Worm (Caenorhabditis elegans) whole organism, early embryonic: ENCODE results near the gene btb-17.

Experiments
- B0310.2 ChIP-seq: sonication (generic microtip); optimal IDR thresholded peaks from 2 replicates; lab custom pipeline; 2016; ENCODE audit warnings: mild to moderate bottlenecking, missing genetic modification characterization, missing compliant biosample characterization
- F13C5.2 ChIP-seq: sonication (generic microtip); optimal IDR thresholded peaks from 2 replicates; lab custom pipeline; 2017; ENCODE audit warnings: mild to moderate bottlenecking, missing genetic modification characterization, inconsistent platforms, missing compliant biosample characterization
- aly-1 ChIP-seq: sonication (generic microtip); optimal IDR thresholded peaks from 2 replicates; lab custom pipeline; 2016; ENCODE audit warnings: missing genetic modification characterization, missing compliant biosample characterization
- ama-1 ChIP-seq: fragments of 150-350 bp; optimal IDR thresholded peaks from 2 replicates; lab custom pipeline; 2014
- ceh-36 ChIP-seq: sonication (generic microtip); optimal IDR thresholded peaks from 2 replicates; lab custom pipeline; 2016; ENCODE audit warnings: missing genetic modification characterization, inconsistent platforms, missing compliant biosample characterization
- ets-7 ChIP-seq: sonication (generic microtip); optimal IDR thresholded peaks from 2 replicates; lab custom pipeline; 2016; ENCODE audit warnings: missing genotype, missing genetic modification characterization, missing compliant biosample characterization
- flt-1 ChIP-seq: fragments of 200-800 bp; sonication (Bioruptor generic); IDR thresholded peaks from 2 replicates; pipeline ENCODE4 v1.3.6; 2022; ENCODE audit warnings: missing genetic modification characterization, missing compliant biosample characterization
- hmg-4 ChIP-seq: fragments of 200-800 bp; sonication (Bioruptor generic); optimal IDR thresholded peaks from 2 replicates; lab custom pipeline; 2018; ENCODE audit warnings: mild to moderate bottlenecking, missing genetic modification characterization, missing compliant biosample characterization
- hnd-1 ChIP-seq: sonication (generic microtip); optimal IDR thresholded peaks from 2 replicates; lab custom pipeline; 2016; ENCODE audit warnings: missing genetic modification characterization, missing compliant biosample characterization
- pes-1 ChIP-seq: fragments of 200-800 bp; sonication (Bioruptor generic); IDR thresholded peaks from 2 replicates; pipeline ENCODE4 v1.3.6; 2022; ENCODE audit warnings: missing genetic modification reagents, missing genetic modification characterization, missing compliant biosample characterization
- sea-1 ChIP-seq: fragments of 200-800 bp; sonication (Bioruptor generic); conservative IDR thresholded peaks from 2 replicates; pipeline ENCODE4 v1.3.6; 2022; ENCODE audit warnings: missing genetic modification characterization, missing compliant biosample characterization
- tbx-11 ChIP-seq: fragments of 200-800 bp; sonication (Bioruptor generic); IDR thresholded peaks from 2 replicates; pipeline ENCODE4 v1.3.6; 2022; ENCODE audit warnings: missing genetic modification characterization, missing compliant biosample characterization
- tbx-37 ChIP-seq: fragments of 200-800 bp; sonication (Bioruptor generic); conservative IDR thresholded peaks from 2 replicates; pipeline ENCODE4 v1.3.6; 2022; ENCODE audit warnings: missing genetic modification reagents, missing genetic modification characterization, missing compliant biosample characterization
- tra-4 ChIP-seq: sonication (generic microtip); optimal IDR thresholded peaks from 2 replicates; lab custom pipeline; 2017; ENCODE audit warnings: missing genetic modification characterization, missing compliant biosample characterization

ce11 chrII:3343714-3344113 lies 48.5 kb downstream of the btb-17 start, which contains the start of gene F14D2.15:
- no peak for TF ChIP-seq ama-1 (lab: Kevin White, UChicago)
- TF ChIP-seq hmg-4 (GFP tag; lab: Kevin White, UChicago), result no peak
- no peak for TF ChIP-seq pes-1
- TF ChIP-seq hnd-1 (tag; lab: Kevin White, UChicago), result no peak
- no peak for TF ChIP-seq flt-1 (GFP tag; lab: Robert Waterston, UW)
- no peak for TF ChIP-seq aly-1 (tag; lab: Kevin White, UChicago)
- no peak for TF ChIP-seq sea-1 (GFP tag; lab: Robert Waterston, UW)
- no peak for TF ChIP-seq B0310.2 (tag; lab: Kevin White, UChicago)
- no peak for TF ChIP-seq ets-7 (tag; lab: Kevin White, UChicago)
- no peak for TF ChIP-seq tbx-37 (GFP tag; lab: Robert Waterston, UW)
- TF ChIP-seq tbx-11 (GFP tag; lab: Robert Waterston, UW), result no peak
- TF ChIP-seq F13C5.2 (tag; lab: Kevin White, UChicago), result no peak
- TF ChIP-seq tra-4 (tag; lab: Kevin White, UChicago), result no peak
- no peak for TF ChIP-seq ceh-36 (tag; lab: Kevin White, UChicago)
